Worm (Caenorhabditis elegans): ENCODE measurements around the gene str-151.
A peak's percentile ranks its signal among the peaks of the same experiment; 100 is the strongest.

str-151 gene

DNA sequence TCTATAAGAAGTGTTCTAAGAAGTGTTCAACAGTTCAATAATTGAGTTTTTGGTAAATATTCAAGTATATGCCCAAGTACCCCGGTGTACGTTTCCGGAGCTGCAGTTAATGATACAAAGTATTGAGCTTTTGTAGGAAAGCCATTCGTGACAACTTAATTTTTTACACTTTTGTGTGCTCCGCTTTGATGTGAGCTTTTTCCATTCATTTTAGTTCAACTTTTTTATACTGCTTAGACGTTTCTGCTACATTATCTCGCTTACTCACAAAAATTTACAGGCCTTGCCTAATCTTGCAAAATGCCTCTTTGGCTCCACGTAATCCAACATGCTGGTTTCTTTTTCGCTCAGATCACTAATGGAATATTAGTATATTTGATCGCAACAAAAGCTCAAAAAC is at the start of gene str-151:
str-151 (plus strand) TSS at position 301 of the 400 bp plus-strand sequence.
- TF ChIP-seq unc-130 (GFP tag; optimal IDR thresholded peaks at IDR 0.05) (no peak), ces-1 (GFP tag; optimal IDR thresholded peaks at IDR 0.05) (no peak), tag-97 (GFP tag; IDR thresholded peaks at IDR 0.05) (no peak), lin-39 (tag; optimal IDR thresholded peaks at IDR 0.05) (no peak), aly-2 (tag; optimal IDR thresholded peaks at IDR 0.05) (no peak), attf-4 (tag; optimal IDR thresholded peaks at IDR 0.05) (no peak), ztf-7 (tag; optimal IDR thresholded peaks at IDR 0.05) (no peak), F44E2.7 (GFP tag; IDR thresholded peaks at IDR 0.05) (no peak), ama-1 (optimal IDR thresholded peaks at IDR 0.05) (no peak)

DNA sequence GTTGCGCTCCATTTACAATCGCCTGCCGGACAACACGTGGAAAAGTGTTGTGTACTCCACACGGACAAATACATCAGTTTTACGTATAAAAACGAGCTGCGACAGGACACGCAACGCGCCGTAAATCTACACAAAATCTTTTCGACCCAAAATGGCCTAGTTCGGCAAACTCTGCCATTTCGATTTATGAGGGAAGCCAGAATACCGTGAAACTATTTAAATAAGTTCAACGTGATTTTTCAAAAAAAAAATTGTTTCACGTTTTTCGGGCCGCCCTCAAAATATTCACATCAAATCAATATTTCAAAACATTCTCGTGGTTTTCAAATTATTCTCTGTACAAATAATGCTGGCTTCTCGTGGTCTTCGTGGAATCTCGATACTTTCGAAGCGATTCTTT is 49.1 kb upstream of the str-151 start, which contains the start of gene F36D3.8:
F36D3.8 (plus strand) TSS at position 301 of the 400 bp plus-strand sequence.
- no peak for TF ChIP-seq nhr-76 (tag; optimal IDR thresholded peaks at IDR 0.05)
- TF ChIP-seq zip-11 (GFP tag; IDR thresholded peaks at IDR 0.05), result no peak
- TF ChIP-seq ZK337.2 (GFP tag; IDR thresholded peaks at IDR 0.05), result 0 out of 2 replicates have a peak, but pooled peaks have one; percentile 8
- no peak for TF ChIP-seq snpc-4 (tag; optimal IDR thresholded peaks at IDR 0.05)
- no peak for TF ChIP-seq nhr-10 (tag; optimal IDR thresholded peaks at IDR 0.05)
- TF ChIP-seq lir-3 (tag; optimal IDR thresholded peaks at IDR 0.05), result no peak
- no peak for TF ChIP-seq nhr-6 (tag; optimal IDR thresholded peaks at IDR 0.05)
- no peak for TF ChIP-seq F49E8.2 (tag; optimal IDR thresholded peaks at IDR 0.05; ENCODE audit: borderline replicate concordance)

DNA sequence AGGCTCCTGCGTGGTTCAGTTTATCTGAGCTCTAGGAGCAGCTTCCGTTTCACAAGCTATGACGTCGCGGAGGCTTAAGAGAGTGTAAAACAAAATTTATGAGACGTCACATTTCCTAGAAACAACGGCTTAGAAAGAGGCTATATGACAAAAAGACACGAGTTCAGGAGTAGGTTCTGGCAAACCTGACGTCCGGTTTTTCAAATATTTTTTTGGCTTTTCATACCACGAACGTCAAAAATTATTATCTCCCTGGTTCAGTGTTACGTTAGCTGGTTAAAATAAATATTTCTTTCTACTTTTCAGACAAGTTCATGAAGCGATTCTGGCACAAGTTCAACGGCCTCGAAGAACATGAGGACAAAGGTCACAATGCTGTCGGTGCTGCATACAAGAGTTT is 48.2 kb upstream of the str-151 start, which contains the start of gene F36D3.16:
F36D3.16 (plus strand) TSS at position 301 of the 400 bp plus-strand sequence.
- no peak for TF ChIP-seq Y48G9A.11 (GFP tag; IDR thresholded peaks at IDR 0.05)
- TF ChIP-seq aha-1 (tag), result no peak
- no peak for TF ChIP-seq lin-29 (GFP tag; IDR thresholded peaks at IDR 0.05)
- TF ChIP-seq egl-27 (tag; optimal IDR thresholded peaks at IDR 0.05), result no peak
- TF ChIP-seq ceh-32 (tag; optimal IDR thresholded peaks at IDR 0.05; ENCODE audit: poor library complexity), result no peak
- no peak for TF ChIP-seq hmg-1.1 (GFP tag; IDR thresholded peaks at IDR 0.05)
- TF ChIP-seq ceh-62 (tag; optimal IDR thresholded peaks at IDR 0.05), result no peak
- TF ChIP-seq unc-62 (GFP tag; optimal IDR thresholded peaks at IDR 0.05 in 1 of 2), result no peak
- no peak for TF ChIP-seq unc-62 (tag; optimal IDR thresholded peaks at IDR 0.05)
- no peak for TF ChIP-seq ZK337.2 (GFP tag; IDR thresholded peaks at IDR 0.05)

DNA sequence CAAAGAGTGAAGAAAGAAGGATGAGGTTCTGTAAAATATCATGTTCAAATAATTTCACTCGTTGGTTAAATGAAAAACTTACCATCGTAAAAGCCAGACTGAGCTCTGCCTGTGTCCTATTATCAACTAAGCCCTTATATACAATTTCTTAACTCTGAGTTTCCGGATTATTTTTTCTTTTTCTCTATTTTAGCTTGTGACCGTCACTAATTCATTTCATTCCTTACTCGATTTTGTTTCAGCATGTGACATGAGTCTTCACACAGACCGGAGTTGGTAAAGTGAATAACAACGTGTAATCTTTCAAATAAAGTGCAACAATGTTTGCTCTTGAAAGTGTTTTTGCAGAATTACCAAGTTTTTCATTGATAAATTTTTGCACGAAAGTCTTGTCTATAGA is 42.0 kb upstream of the str-151 start, which contains the start of gene cpr-2:
cpr-2 (minus strand) TSS at position 101 of the 400 bp plus-strand sequence.
- no peak for TF ChIP-seq attf-4 (tag; optimal IDR thresholded peaks at IDR 0.05)
- TF ChIP-seq nhr-48 (tag; optimal IDR thresholded peaks at IDR 0.05), result no peak
- no peak for TF ChIP-seq unc-39 (tag; optimal IDR thresholded peaks at IDR 0.05)
- TF ChIP-seq vab-7 (GFP tag; IDR thresholded peaks at IDR 0.05), result no peak
- TF ChIP-seq lim-7 (GFP tag; IDR thresholded peaks at IDR 0.05), result no peak
- no peak for TF ChIP-seq saeg-2 (GFP tag; IDR thresholded peaks at IDR 0.05)
- TF ChIP-seq egl-43 (GFP tag; IDR thresholded peaks at IDR 0.05), result no peak
- TF ChIP-seq ama-1 (optimal IDR thresholded peaks at IDR 0.05), result no peak
- TF ChIP-seq D1046.2 (GFP tag; IDR thresholded peaks at IDR 0.05), result no peak
- no peak for TF ChIP-seq ceh-28 (tag; optimal IDR thresholded peaks at IDR 0.05)
- TF ChIP-seq T26A8.4 (GFP tag; IDR thresholded peaks at IDR 0.05), result no peak
- TF ChIP-seq unc-62 (GFP tag; optimal IDR thresholded peaks at IDR 0.05 in 1 of 2), result no peak
- TF ChIP-seq unc-62 (tag; optimal IDR thresholded peaks at IDR 0.05), result no peak
- TF ChIP-seq F10B5.3 (tag; optimal IDR thresholded peaks at IDR 0.05), result no peak
- no peak for TF ChIP-seq ZK337.2 (GFP tag; IDR thresholded peaks at IDR 0.05)
- no peak for TF ChIP-seq nhr-25 (tag; optimal IDR thresholded peaks at IDR 0.05; ENCODE audit: borderline replicate concordance, insufficient read depth)
- TF ChIP-seq tag-97 (GFP tag; IDR thresholded peaks at IDR 0.05), result no peak
- TF ChIP-seq lsy-2 (tag; optimal IDR thresholded peaks at IDR 0.05), result no peak

All from whole organism, L4 larva.